Worm (Caenorhabditis elegans) whole organism, L1 larva: ENCODE data around the gene fbxl-4.

Experiments used
- aha-1 ChIP-seq: fragments of 150-350 bp; optimal IDR thresholded peaks from 2 replicates; lab custom pipeline; 2014; ENCODE audit warnings: missing biosample characterization, missing genetic modification characterization
- ama-1 ChIP-seq: fragments of 150-350 bp; optimal IDR thresholded peaks from 2 replicates; lab custom pipeline; 2014
- blmp-1 ChIP-seq: fragments of 150-350 bp; optimal IDR thresholded peaks from 2 replicates; lab custom pipeline; 2014; ENCODE audit warnings: missing biosample characterization, missing genetic modification characterization
- fkh-10 ChIP-seq: sonication (generic microtip); optimal IDR thresholded peaks from 2 replicates; lab custom pipeline; 2017; ENCODE audit warnings: missing biosample characterization, missing genetic modification reagents, missing genetic modification characterization
- fos-1 ChIP-seq: fragments of 150-350 bp; optimal IDR thresholded peaks from 2 replicates; lab custom pipeline; 2014; ENCODE audit warnings: missing biosample characterization, missing genetic modification characterization
- jun-1 ChIP-seq: fragments of 150-350 bp; optimal IDR thresholded peaks from 2 replicates; lab custom pipeline; 2014; ENCODE audit warnings: missing biosample characterization, missing genetic modification reagents, missing genetic modification characterization
- mdl-1 ChIP-seq, 2 experiments: fragments of 150-350 bp; optimal IDR thresholded peaks; 2 replicates each; lab custom pipeline; 2014 to 2017; ENCODE audit warnings: missing biosample characterization in 2 of 2, missing genetic modification characterization in 2 of 2, inconsistent platforms in 1 of 2
- tlp-1 ChIP-seq: fragments of 150-350 bp; optimal IDR thresholded peaks from 2 replicates; lab custom pipeline; 2014; ENCODE audit warnings: missing biosample characterization, missing genetic modification characterization

ce11 chrX:6553634-6554033 lies 35.0 kb upstream of the fbxl-4 start:
- TF ChIP-seq tlp-1 (no peak), fkh-10 (GFP tag; lab: Kevin White, UChicago) (no peak), ama-1 (no peak), mdl-1 (tag; optimal IDR thresholded peaks at IDR 0.05; lab: Kevin White, UChicago) (no peak), blmp-1 (tag; lab: Kevin White, UChicago) (no peak), jun-1 (tag; lab: Kevin White, UChicago) (no peak), aha-1 (tag; lab: Kevin White, UChicago) (no peak), fos-1 (tag; lab: Kevin White, UChicago) (no peak)
